Fruit fly (Drosophila melanogaster) whole organism, prepupa: ENCODE measurements around the gene ppk30.

Experiments
- Blimp-1 ChIP-seq: fragments of 200-800 bp; sonication (Bioruptor generic); optimal IDR thresholded peaks from 3 replicates; lab custom pipeline; 2017; ENCODE audit warnings: missing biosample characterization, missing genetic modification characterization, mild to moderate bottlenecking, moderate library complexity, missing genetic modification reagents
- CG11294 ChIP-seq: fragments of 200-800 bp; sonication (Bioruptor generic); IDR thresholded peaks from 2 replicates; pipeline ENCODE4 v1.3.6; 2022; ENCODE audit warnings: missing biosample characterization, missing genetic modification characterization
- CG15336 ChIP-seq: fragments of 200-800 bp; sonication (Bioruptor generic); IDR thresholded peaks from 2 replicates; pipeline ENCODE4 v1.3.6; 2022; ENCODE audit warnings: missing biosample characterization, missing genetic modification characterization
- CG3919 ChIP-seq: fragments of 200-800 bp; sonication (Bioruptor generic); optimal IDR thresholded peaks from 3 replicates; lab custom pipeline; 2016; ENCODE audit warnings: missing biosample characterization, missing genetic modification characterization
- CG6792 ChIP-seq: fragments of 200-800 bp; sonication (Bioruptor generic); optimal IDR thresholded peaks from 3 replicates; lab custom pipeline; 2016; ENCODE audit warnings: missing biosample characterization, missing genetic modification characterization
- CG7368 ChIP-seq: fragments of 200-800 bp; sonication (Bioruptor generic); optimal IDR thresholded peaks from 3 replicates; lab custom pipeline; 2016; ENCODE audit warnings: missing biosample characterization, missing genetic modification characterization
- Hr39 ChIP-seq: fragments of 200-800 bp; sonication (Bioruptor generic); optimal IDR thresholded peaks from 2 replicates; lab custom pipeline; 2016; ENCODE audit warnings: missing biosample characterization, missing genetic modification characterization
- Hr4 ChIP-seq: fragments of 200-800 bp; sonication (Bioruptor generic); optimal IDR thresholded peaks from 3 replicates; lab custom pipeline; 2016; ENCODE audit warnings: missing biosample characterization, missing genetic modification characterization
- Lpt ChIP-seq: fragments of 200-800 bp; sonication (Bioruptor generic); optimal IDR thresholded peaks from 3 replicates; lab custom pipeline; 2016; ENCODE audit warnings: missing biosample characterization, missing genetic modification characterization
- achi ChIP-seq: fragments of 200-800 bp; sonication (Bioruptor generic); optimal IDR thresholded peaks from 3 replicates; lab custom pipeline; 2016; ENCODE audit warnings: missing biosample characterization, missing genetic modification characterization
- eg ChIP-seq: fragments of 200-800 bp; sonication (Bioruptor generic); IDR thresholded peaks from 3 replicates; pipeline ENCODE4 v1.3.6; 2022; ENCODE audit warnings: missing biosample characterization, missing genetic modification characterization

dm6 chr3R:29689211-29689610, 20.3 kb downstream of the ppk30 start, which contains the start of gene Obp99c:
- TF ChIP-seq CG15336 (no peak), CG3919 (GFP tag; lab: Kevin White, UChicago) (no peak), CG11294 (GFP tag; lab: Robert Waterston, UW) (no peak), Hr4 (GFP tag; lab: Kevin White, UChicago) (no peak), Hr39 (GFP tag; lab: Kevin White, UChicago) (no peak), achi (GFP tag; lab: Kevin White, UChicago) (no peak), Lpt (no peak), CG6792 (GFP tag; lab: Kevin White, UChicago) (no peak), Blimp-1 (GFP tag; lab: Kevin White, UChicago) (no peak), eg (GFP tag; lab: Robert Waterston, UW) (no peak), CG7368 (no peak)
